Worm (Caenorhabditis elegans) whole organism, young adult: Measurements from ENCODE around the gene sbt-1.
A peak's percentile ranks its signal among the peaks of the same experiment; 100 is the strongest.

Experiments
- B0035.1 ChIP-seq: sonication (generic microtip); optimal IDR thresholded peaks from 2 replicates; lab custom pipeline; 2016; ENCODE audit warnings: missing genetic modification characterization, mild to moderate bottlenecking, missing compliant biosample characterization, missing genotype, missing genetic modification reagents
- C06A6.2 ChIP-seq: fragments of 200-800 bp; sonication (Bioruptor generic); conservative IDR thresholded peaks from 2 replicates; pipeline ENCODE4 v1.3.6; 2022; ENCODE audit warnings: missing genetic modification characterization, missing compliant biosample characterization
- C17E4.6 ChIP-seq: fragments of 200-800 bp; sonication (Bioruptor generic); IDR thresholded peaks from 2 replicates; pipeline ENCODE4 v1.3.6; 2022; ENCODE audit warnings: missing genetic modification reagents, missing genetic modification characterization, missing compliant biosample characterization
- F22D6.2 ChIP-seq: sonication (generic microtip); optimal IDR thresholded peaks from 2 replicates; lab custom pipeline; 2016; ENCODE audit warnings: mild to moderate bottlenecking, missing genetic modification characterization, missing compliant biosample characterization
- F23B12.7 ChIP-seq: sonication (generic microtip); optimal IDR thresholded peaks from 2 replicates; lab custom pipeline; 2017; ENCODE audit warnings: missing genetic modification characterization, mild to moderate bottlenecking, missing compliant biosample characterization, antibody characterized with exemption, moderate library complexity; ENCODE audit not compliant: insufficient read depth
- F33H1.4 ChIP-seq: fragments of 200-800 bp; sonication (Bioruptor generic); IDR thresholded peaks from 2 replicates; pipeline ENCODE4 v1.3.6; 2022; ENCODE audit warnings: missing genetic modification reagents, missing genetic modification characterization, missing compliant biosample characterization
- F37B4.10 ChIP-seq: fragments of 200-800 bp; sonication (Bioruptor generic); IDR thresholded peaks from 2 replicates; pipeline ENCODE4 v1.3.6; 2022; ENCODE audit warnings: missing genetic modification characterization, missing compliant biosample characterization
- F55B11.4 ChIP-seq: sonication (generic microtip); optimal IDR thresholded peaks from 2 replicates; lab custom pipeline; 2016; ENCODE audit warnings: missing compliant biosample characterization, missing genetic modification characterization, borderline replicate concordance; ENCODE audit not compliant: insufficient read depth
- F57C9.4 ChIP-seq: sonication (generic microtip); optimal IDR thresholded peaks from 2 replicates; lab custom pipeline; 2017; ENCODE audit warnings: mild to moderate bottlenecking, missing genetic modification characterization, missing compliant biosample characterization
- K11D2.4 ChIP-seq: fragments of 200-800 bp; sonication (Bioruptor generic); IDR thresholded peaks from 2 replicates; pipeline ENCODE4 v1.3.6; 2022; ENCODE audit warnings: missing genetic modification reagents, missing genetic modification characterization, missing compliant biosample characterization
- K12H6.12 ChIP-seq: fragments of 200-800 bp; sonication (Bioruptor generic); optimal IDR thresholded peaks from 2 replicates; lab custom pipeline; 2018; ENCODE audit warnings: mild to moderate bottlenecking, missing genetic modification characterization, missing compliant biosample characterization
- T26A5.8 ChIP-seq: sonication (generic microtip); optimal IDR thresholded peaks from 2 replicates; lab custom pipeline; 2016; ENCODE audit warnings: missing genetic modification characterization, missing compliant biosample characterization
- Y67H2A.10 ChIP-seq: fragments of 200-800 bp; sonication (Bioruptor generic); conservative IDR thresholded peaks from 2 replicates; pipeline ENCODE4 v1.3.6; 2022; ENCODE audit warnings: missing genetic modification reagents, missing genetic modification characterization, missing compliant biosample characterization
- aptf-2 ChIP-seq: fragments of 200-800 bp; sonication (Bioruptor generic); conservative IDR thresholded peaks from 2 replicates; pipeline ENCODE4 v1.3.6; 2022; ENCODE audit warnings: missing genetic modification reagents, missing genetic modification characterization, missing compliant biosample characterization
- aptf-3 ChIP-seq: fragments of 200-800 bp; sonication (Bioruptor generic); IDR thresholded peaks from 2 replicates; pipeline ENCODE4 v1.3.6; 2022; ENCODE audit warnings: missing genetic modification characterization, missing compliant biosample characterization
- bed-1 ChIP-seq: fragments of 200-800 bp; sonication (Bioruptor generic); IDR thresholded peaks from 2 replicates; pipeline ENCODE4 v1.3.6; 2022; ENCODE audit warnings: missing genetic modification reagents, missing genetic modification characterization, missing compliant biosample characterization
- cebp-1 ChIP-seq, 2 experiments: fragments of 200-800 bp in 1 of 2; sonication (Bioruptor generic) in 1 of 2; sonication (generic microtip) in 1 of 2; IDR thresholded peaks in 1 of 2; optimal IDR thresholded peaks in 1 of 2; 2 replicates each; pipeline versions ENCODE4 v1.3.6 to Lab custom; 2017 to 2022; ENCODE audit warnings: missing compliant biosample characterization in 2 of 2, missing genetic modification characterization in 2 of 2, mild to moderate bottlenecking in 1 of 2, missing genetic modification reagents in 1 of 2, moderate library complexity in 1 of 2
- dpl-1 ChIP-seq: fragments of 150-350 bp; optimal IDR thresholded peaks from 2 replicates; lab custom pipeline; 2014; ENCODE audit warnings: missing biosample characterization, missing genetic modification reagents, missing genetic modification characterization
- efl-1 ChIP-seq: fragments of 150-350 bp; optimal IDR thresholded peaks from 2 replicates; lab custom pipeline; 2014; ENCODE audit warnings: missing biosample characterization, missing genetic modification reagents, missing genetic modification characterization
- egl-44 ChIP-seq: fragments of 200-800 bp; sonication (Bioruptor generic); IDR thresholded peaks from 2 replicates; pipeline ENCODE4 v1.3.6; 2022; ENCODE audit warnings: missing genetic modification reagents, missing genetic modification characterization, missing compliant biosample characterization
- egrh-3 ChIP-seq: fragments of 200-800 bp; sonication (Bioruptor generic); IDR thresholded peaks from 2 replicates; pipeline ENCODE4 v1.3.6; 2022; ENCODE audit warnings: missing genetic modification reagents, missing genetic modification characterization, missing compliant biosample characterization
- ekl-4 ChIP-seq: fragments of 200-800 bp; sonication (Bioruptor generic); IDR thresholded peaks from 2 replicates; pipeline ENCODE4 v1.3.6; 2022; ENCODE audit warnings: missing genetic modification reagents, missing genetic modification characterization, missing compliant biosample characterization
- fkh-3 ChIP-seq: sonication (generic microtip); optimal IDR thresholded peaks from 2 replicates; lab custom pipeline; 2016; ENCODE audit warnings: mild to moderate bottlenecking, missing genetic modification characterization, missing compliant biosample characterization
- hrde-1 ChIP-seq: sonication (generic microtip); optimal IDR thresholded peaks from 2 replicates; lab custom pipeline; 2016; ENCODE audit warnings: missing genetic modification characterization, mild to moderate bottlenecking, missing compliant biosample characterization, moderate library complexity, missing genotype, missing genetic modification reagents, borderline replicate concordance
- lag-1 ChIP-seq: fragments of 200-800 bp; sonication (Bioruptor generic); IDR thresholded peaks from 2 replicates; pipeline ENCODE4 v1.3.6; 2022; ENCODE audit warnings: missing genetic modification reagents, missing genetic modification characterization, missing compliant biosample characterization
- lin-35 ChIP-seq, 3 experiments: fragments of 150-350 bp in 2 of 3; sonication (generic microtip) in 1 of 3; optimal IDR thresholded peaks; 2 replicates each; lab custom pipeline; 2014 to 2018; ENCODE audit warnings: missing biosample characterization in 3 of 3, missing genetic modification characterization in 3 of 3, missing genetic modification reagents in 3 of 3
- lin-40 ChIP-seq: sonication (generic microtip); optimal IDR thresholded peaks from 2 replicates; lab custom pipeline; 2016; ENCODE audit warnings: missing genetic modification characterization, mild to moderate bottlenecking, missing compliant biosample characterization, missing genotype, missing genetic modification reagents
- lsl-1 ChIP-seq: fragments of 200-800 bp; sonication (Bioruptor generic); optimal IDR thresholded peaks from 2 replicates; lab custom pipeline; 2018; ENCODE audit warnings: mild to moderate bottlenecking, missing genetic modification characterization, moderate library complexity, missing compliant biosample characterization
- madf-6 ChIP-seq: fragments of 200-800 bp; sonication (Bioruptor generic); IDR thresholded peaks from 2 replicates; pipeline ENCODE4 v1.3.6; 2022; ENCODE audit warnings: missing genetic modification reagents, missing genetic modification characterization, missing compliant biosample characterization
- nfya-2 ChIP-seq: fragments of 200-800 bp; sonication (Bioruptor generic); IDR thresholded peaks from 2 replicates; pipeline ENCODE4 v1.3.6; 2022; ENCODE audit warnings: missing genetic modification reagents, missing genetic modification characterization, missing compliant biosample characterization
- nhr-80 ChIP-seq: sonication (generic microtip); optimal IDR thresholded peaks from 2 replicates; lab custom pipeline; 2016; ENCODE audit warnings: missing genetic modification characterization, missing compliant biosample characterization
- sdz-38 ChIP-seq: sonication (generic microtip); optimal IDR thresholded peaks from 2 replicates; lab custom pipeline; 2016; ENCODE audit warnings: missing genotype, missing genetic modification characterization, missing compliant biosample characterization
- snpc-1.3 ChIP-seq: sonication (generic microtip); optimal IDR thresholded peaks from 2 replicates; lab custom pipeline; 2017; ENCODE audit warnings: missing genetic modification characterization, mild to moderate bottlenecking, missing compliant biosample characterization, antibody characterized with exemption, moderate library complexity, missing genotype, missing genetic modification reagents; ENCODE audit not compliant: insufficient read depth
- snpc-3.4 ChIP-seq: sonication (generic microtip); optimal IDR thresholded peaks from 2 replicates; lab custom pipeline; 2017; ENCODE audit warnings: missing genetic modification characterization, mild to moderate bottlenecking, missing compliant biosample characterization, antibody characterized with exemption, moderate library complexity, missing genotype, missing genetic modification reagents
- tlf-1 ChIP-seq: fragments of 200-800 bp; sonication (Bioruptor generic); optimal IDR thresholded peaks from 2 replicates; lab custom pipeline; 2018; ENCODE audit warnings: mild to moderate bottlenecking, missing genetic modification characterization, missing compliant biosample characterization
- unc-130 ChIP-seq: sonication (generic microtip); optimal IDR thresholded peaks from 2 replicates; lab custom pipeline; 2016; ENCODE audit warnings: missing genetic modification reagents, missing genetic modification characterization, missing compliant biosample characterization
- unc-62 ChIP-seq: fragments of 150-350 bp; optimal IDR thresholded peaks from 2 replicates; lab custom pipeline; 2014; ENCODE audit warnings: missing biosample characterization, missing genetic modification reagents, missing genetic modification characterization
- zfh-2 ChIP-seq: fragments of 200-800 bp; sonication (Bioruptor generic); conservative IDR thresholded peaks from 2 replicates; pipeline ENCODE4 v1.3.6; 2022; ENCODE audit warnings: missing genetic modification reagents, missing genetic modification characterization, missing compliant biosample characterization
- ztf-22 ChIP-seq: fragments of 200-800 bp; sonication (Bioruptor generic); optimal IDR thresholded peaks from 2 replicates; lab custom pipeline; 2018; ENCODE audit warnings: mild to moderate bottlenecking, missing genetic modification characterization, moderate library complexity, missing compliant biosample characterization
- ztf-28 ChIP-seq: fragments of 200-800 bp; sonication (Bioruptor generic); IDR thresholded peaks from 2 replicates; pipeline ENCODE4 v1.3.6; 2022; ENCODE audit warnings: missing genetic modification reagents, missing genetic modification characterization, missing compliant biosample characterization
- ztf-3 ChIP-seq: fragments of 200-800 bp; sonication (Bioruptor generic); optimal IDR thresholded peaks from 2 replicates; lab custom pipeline; 2018; ENCODE audit warnings: mild to moderate bottlenecking, missing genetic modification characterization, missing compliant biosample characterization

sbt-1 gene

DNA sequence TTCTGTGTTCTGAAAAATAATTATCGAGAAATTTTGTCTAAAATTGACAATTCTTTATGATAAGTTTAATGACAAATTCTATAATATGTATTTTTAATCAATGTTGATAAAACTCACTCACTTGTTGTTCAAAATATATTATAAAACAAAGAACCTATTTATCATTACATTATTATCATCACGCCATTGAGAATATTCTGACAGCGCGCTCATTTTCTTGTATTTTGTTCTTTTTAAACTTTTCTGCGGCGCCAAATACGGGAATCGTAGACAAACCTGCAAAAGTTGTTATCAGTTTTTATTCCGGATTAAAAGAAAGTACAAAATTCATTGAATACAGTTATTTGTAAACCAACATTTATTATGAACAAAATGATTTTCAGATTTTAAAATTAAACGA is 37.7 kb upstream of the sbt-1 start:
- TF ChIP-seq C06A6.2 (GFP tag; lab: Robert Waterston, UW) (no peak), lin-35 (GFP tag; optimal IDR thresholded peaks at IDR 0.05; lab: Kevin White, UChicago) (no peak), F33H1.4 (GFP tag; lab: Robert Waterston, UW) (no peak), Y67H2A.10 (GFP tag; lab: Robert Waterston, UW) (no peak), nhr-80 (tag; lab: Kevin White, UChicago) (peak; percentile 51), egrh-3 (GFP tag; lab: Robert Waterston, UW) (no peak)

DNA sequence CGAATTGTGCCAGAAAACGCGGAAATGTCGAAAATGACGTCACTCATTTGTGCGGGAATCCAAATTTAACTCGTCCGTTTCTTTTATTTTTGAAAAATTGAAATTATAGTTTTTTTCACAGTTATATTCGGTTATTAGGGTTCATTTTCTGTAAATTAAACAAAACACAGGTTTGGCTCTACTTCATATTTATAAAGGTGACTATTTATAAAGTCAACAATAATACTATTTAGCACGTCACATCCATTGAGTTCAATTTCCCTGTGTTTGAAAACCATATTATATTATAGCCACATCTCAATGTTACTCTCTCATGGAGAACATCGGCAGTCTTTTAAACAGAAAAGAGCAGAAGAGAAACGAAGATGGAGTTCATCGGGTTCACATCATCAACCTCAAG is 34.0 kb upstream of the sbt-1 start, which contains the start of gene twk-35:
twk-35 (plus strand) TSS at position 301 of the 400 bp plus-strand sequence.
- TF ChIP-seq K11D2.4 (GFP tag; lab: Robert Waterston, UW) (no peak), efl-1 (no peak), lsl-1 (GFP tag; lab: Kevin White, UChicago) (no peak), sdz-38 (tag; lab: Kevin White, UChicago) (no peak), dpl-1 (GFP tag; lab: Kevin White, UChicago) (no peak), K12H6.12 (tag; lab: Kevin White, UChicago) (no peak), ztf-3 (GFP tag; lab: Kevin White, UChicago) (no peak), madf-6 (GFP tag; lab: Robert Waterston, UW) (no peak), zfh-2 (GFP tag; lab: Robert Waterston, UW) (no peak)

DNA sequence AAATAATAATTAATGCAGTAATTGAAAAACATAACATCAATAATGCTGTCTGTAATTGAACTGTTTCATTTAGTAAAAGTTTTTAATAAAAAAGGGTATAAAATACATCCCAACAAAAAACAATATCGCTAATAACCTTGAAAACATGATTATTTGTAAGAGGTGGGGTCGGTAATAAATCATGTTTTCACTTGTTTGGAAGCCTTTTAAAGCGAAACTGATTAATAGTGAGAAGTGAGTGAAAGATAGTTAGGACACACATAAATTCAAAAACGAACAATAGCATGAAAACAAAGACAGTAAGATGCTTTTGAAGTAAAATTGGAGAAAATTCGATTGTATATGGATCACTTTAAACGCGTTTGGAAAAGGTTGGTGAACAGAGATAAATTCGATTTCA is 32.4 kb upstream of the sbt-1 start, which contains the start of gene try-4:
try-4 (minus strand) TSS at position 74 of the 400 bp plus-strand sequence.
- TF ChIP-seq nfya-2 (GFP tag; lab: Robert Waterston, UW), result no peak
- TF ChIP-seq hrde-1 (tag; lab: Kevin White, UChicago), result no peak
- TF ChIP-seq tlf-1, result no peak
- no peak for TF ChIP-seq F55B11.4
- TF ChIP-seq T26A5.8 (tag; lab: Kevin White, UChicago), result no peak
- TF ChIP-seq C17E4.6 (GFP tag; lab: Robert Waterston, UW), result no peak
- no peak for TF ChIP-seq bed-1 (GFP tag; lab: Robert Waterston, UW)
- TF ChIP-seq lin-35 (GFP tag; optimal IDR thresholded peaks at IDR 0.05; lab: Kevin White, UChicago), result no peak
- no peak for TF ChIP-seq F22D6.2 (tag; lab: Kevin White, UChicago)
- no peak for TF ChIP-seq lag-1
- TF ChIP-seq unc-62 (GFP tag; lab: Kevin White, UChicago), result no peak
- no peak for TF ChIP-seq ztf-22 (GFP tag; lab: Kevin White, UChicago)
- no peak for TF ChIP-seq cebp-1 (GFP tag; IDR thresholded peaks at IDR 0.05; lab: Robert Waterston, UW)
- no peak for TF ChIP-seq cebp-1 (tag; optimal IDR thresholded peaks at IDR 0.05; lab: Kevin White, UChicago)
- TF ChIP-seq egl-44 (GFP tag; lab: Robert Waterston, UW), result no peak
- TF ChIP-seq F57C9.4 (tag; lab: Kevin White, UChicago), result no peak
- no peak for TF ChIP-seq B0035.1
- no peak for TF ChIP-seq fkh-3 (tag; lab: Kevin White, UChicago)
- no peak for TF ChIP-seq egrh-3 (GFP tag; lab: Robert Waterston, UW)
- TF ChIP-seq unc-130, result no peak
- TF ChIP-seq snpc-3.4 (tag; lab: Kevin White, UChicago), result no peak

DNA sequence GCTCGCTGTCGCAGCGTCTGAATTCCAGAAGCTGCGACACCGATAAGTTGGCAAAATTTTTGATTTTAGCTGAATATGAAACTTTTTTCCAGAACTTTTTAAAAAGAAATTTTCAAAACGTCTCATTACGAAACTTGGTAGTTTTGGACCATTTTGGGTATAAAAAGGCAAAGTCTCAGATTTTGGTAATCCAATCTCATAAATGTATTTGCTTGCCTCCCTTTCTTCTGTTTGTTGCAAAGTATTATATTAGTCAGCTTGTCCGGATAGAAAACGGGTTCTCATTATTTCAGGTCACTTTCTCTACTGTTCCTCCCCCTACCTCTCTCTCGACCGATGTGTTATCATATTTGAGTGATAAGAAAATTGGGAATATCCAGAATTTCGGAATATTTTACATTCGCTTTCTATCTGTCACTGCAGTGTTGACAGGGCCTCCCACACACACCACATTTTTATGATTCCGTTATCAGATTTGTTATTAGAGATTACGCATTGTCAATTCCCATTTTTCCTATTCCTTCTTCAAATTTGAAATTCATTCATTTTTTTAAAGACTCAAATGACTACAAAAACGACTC is 25.0 kb upstream of the sbt-1 start, which contains the start of gene F31D4.5:
F31D4.5 (plus strand) TSS at position 491 of the 581 bp plus-strand sequence.
- TF ChIP-seq snpc-1.3 (tag; lab: Kevin White, UChicago) (no peak), aptf-3 (GFP tag; lab: Robert Waterston, UW) (no peak), F23B12.7 (tag; lab: Kevin White, UChicago) (no peak), aptf-2 (GFP tag; lab: Robert Waterston, UW) (no peak), hrde-1 (tag; lab: Kevin White, UChicago) (no peak), lin-40 (tag; lab: Kevin White, UChicago) (no peak), ekl-4 (GFP tag; lab: Robert Waterston, UW) (no peak), F37B4.10 (GFP tag; lab: Robert Waterston, UW) (no peak), ztf-28 (GFP tag; lab: Robert Waterston, UW) (no peak), unc-130 (no peak)
